Fruit fly (Drosophila melanogaster) whole organism, prepupa: ENCODE data around the gene anchor.

Experiments
- Blimp-1 ChIP-seq: fragments of 200-800 bp; sonication (Bioruptor generic); optimal IDR thresholded peaks from 3 replicates; lab custom pipeline; 2017; ENCODE audit warnings: missing biosample characterization, missing genetic modification characterization, mild to moderate bottlenecking, moderate library complexity, missing genetic modification reagents
- CG11294 ChIP-seq: fragments of 200-800 bp; sonication (Bioruptor generic); IDR thresholded peaks from 2 replicates; pipeline ENCODE4 v1.3.6; 2022; ENCODE audit warnings: missing biosample characterization, missing genetic modification characterization
- CG11762 ChIP-seq: fragments of 200-800 bp; sonication (Bioruptor generic); optimal IDR thresholded peaks from 3 replicates; lab custom pipeline; 2016; ENCODE audit warnings: missing biosample characterization, missing genetic modification characterization; ENCODE audit not compliant: insufficient read depth
- CG1621 ChIP-seq: fragments of 200-800 bp; sonication (Bioruptor generic); optimal IDR thresholded peaks from 3 replicates; lab custom pipeline; 2018; ENCODE audit warnings: missing biosample characterization, mild to moderate bottlenecking, missing genetic modification characterization
- CG16779 ChIP-seq: fragments of 200-800 bp; sonication (Bioruptor generic); optimal IDR thresholded peaks from 3 replicates; lab custom pipeline; 2017; ENCODE audit warnings: missing biosample characterization, mild to moderate bottlenecking, missing genetic modification characterization
- CG3032 ChIP-seq: fragments of 200-800 bp; optimal IDR thresholded peaks from 2 replicates; lab custom pipeline; 2019; ENCODE audit warnings: missing biosample characterization, mild to moderate bottlenecking, missing genetic modification characterization, moderate library complexity
- CG32006 ChIP-seq: fragments of 200-800 bp; sonication (Bioruptor generic); optimal IDR thresholded peaks from 3 replicates; lab custom pipeline; 2017; ENCODE audit warnings: missing biosample characterization, mild to moderate bottlenecking, missing genetic modification characterization
- CG34406 ChIP-seq: fragments of 200-800 bp; sonication (Bioruptor generic); optimal IDR thresholded peaks from 3 replicates; lab custom pipeline; 2016; ENCODE audit warnings: missing biosample characterization, missing genetic modification characterization
- CG3919 ChIP-seq: fragments of 200-800 bp; sonication (Bioruptor generic); optimal IDR thresholded peaks from 3 replicates; lab custom pipeline; 2016; ENCODE audit warnings: missing biosample characterization, missing genetic modification characterization
- CG4318 ChIP-seq: fragments of 200-800 bp; sonication (Bioruptor generic); optimal IDR thresholded peaks from 3 replicates; lab custom pipeline; 2017; ENCODE audit warnings: missing biosample characterization, mild to moderate bottlenecking, missing genetic modification characterization
- CG6163 ChIP-seq: fragments of 200-800 bp; sonication (Bioruptor generic); IDR thresholded peaks from 3 replicates; pipeline ENCODE4 v1.3.6; 2022; ENCODE audit warnings: missing biosample characterization, missing genetic modification characterization
- CG6276 ChIP-seq: fragments of 200-800 bp; sonication (Bioruptor generic); optimal IDR thresholded peaks from 2 replicates; lab custom pipeline; 2017; ENCODE audit warnings: missing biosample characterization, mild to moderate bottlenecking, missing genetic modification characterization
- CG6792 ChIP-seq: fragments of 200-800 bp; sonication (Bioruptor generic); optimal IDR thresholded peaks from 3 replicates; lab custom pipeline; 2016; ENCODE audit warnings: missing biosample characterization, missing genetic modification characterization
- CG6808 ChIP-seq: fragments of 200-800 bp; sonication (Bioruptor generic); optimal IDR thresholded peaks from 3 replicates; lab custom pipeline; 2017; ENCODE audit warnings: missing biosample characterization, missing genetic modification characterization, mild to moderate bottlenecking, moderate library complexity, missing genetic modification reagents
- CG6854 ChIP-seq: fragments of 200-800 bp; sonication (Bioruptor generic); optimal IDR thresholded peaks from 2 replicates; lab custom pipeline; 2017; ENCODE audit warnings: missing biosample characterization, mild to moderate bottlenecking, missing genetic modification characterization
- CG7368 ChIP-seq: fragments of 200-800 bp; sonication (Bioruptor generic); optimal IDR thresholded peaks from 3 replicates; lab custom pipeline; 2016; ENCODE audit warnings: missing biosample characterization, missing genetic modification characterization
- CG8119 ChIP-seq: fragments of 200-800 bp; sonication (Bioruptor generic); IDR thresholded peaks from 3 replicates; pipeline ENCODE4 v1.3.6; 2022; ENCODE audit warnings: missing biosample characterization, missing genetic modification characterization
- CG8632 ChIP-seq: fragments of 200-800 bp; sonication (Bioruptor generic); optimal IDR thresholded peaks from 3 replicates; lab custom pipeline; 2016; ENCODE audit warnings: missing biosample characterization, missing genetic modification characterization
- Ets96B ChIP-seq: fragments of 200-800 bp; optimal IDR thresholded peaks from 2 replicates; lab custom pipeline; 2019; ENCODE audit warnings: missing biosample characterization, mild to moderate bottlenecking, missing genetic modification characterization, moderate library complexity
- Gug ChIP-seq: fragments of 200-800 bp; sonication (Bioruptor generic); IDR thresholded peaks from 2 replicates; pipeline ENCODE4 v1.3.6; 2022; ENCODE audit warnings: missing biosample characterization, missing genetic modification characterization
- Hr39 ChIP-seq: fragments of 200-800 bp; sonication (Bioruptor generic); optimal IDR thresholded peaks from 2 replicates; lab custom pipeline; 2016; ENCODE audit warnings: missing biosample characterization, missing genetic modification characterization
- Hr4 ChIP-seq: fragments of 200-800 bp; sonication (Bioruptor generic); optimal IDR thresholded peaks from 3 replicates; lab custom pipeline; 2016; ENCODE audit warnings: missing biosample characterization, missing genetic modification characterization
- Lpt ChIP-seq: fragments of 200-800 bp; sonication (Bioruptor generic); optimal IDR thresholded peaks from 3 replicates; lab custom pipeline; 2016; ENCODE audit warnings: missing biosample characterization, missing genetic modification characterization
- OdsH ChIP-seq: fragments of 200-800 bp; sonication (Bioruptor generic); optimal IDR thresholded peaks from 3 replicates; lab custom pipeline; 2016; ENCODE audit warnings: missing biosample characterization, missing genetic modification characterization
- Smox ChIP-seq: fragments of 200-800 bp; sonication (Bioruptor generic); optimal IDR thresholded peaks from 3 replicates; lab custom pipeline; 2016; ENCODE audit warnings: missing biosample characterization, missing genetic modification characterization
- Sox102F ChIP-seq: fragments of 200-800 bp; sonication (Bioruptor generic); optimal IDR thresholded peaks from 2 replicates; lab custom pipeline; 2016; ENCODE audit warnings: missing biosample characterization, mild to moderate bottlenecking, missing genetic modification characterization
- Sox14 ChIP-seq: fragments of 200-800 bp; sonication (Bioruptor generic); optimal IDR thresholded peaks from 3 replicates; lab custom pipeline; 2016; ENCODE audit warnings: missing biosample characterization, missing genetic modification characterization
- acj6 ChIP-seq: fragments of 200-800 bp; sonication (Bioruptor generic); optimal IDR thresholded peaks from 3 replicates; lab custom pipeline; 2016; ENCODE audit warnings: missing biosample characterization, missing genetic modification characterization
- cyc ChIP-seq: fragments of 200-800 bp; sonication (Bioruptor generic); optimal IDR thresholded peaks from 3 replicates; lab custom pipeline; 2016; ENCODE audit warnings: missing biosample characterization, missing genetic modification characterization
- dac ChIP-seq: fragments of 200-800 bp; sonication (Bioruptor generic); optimal IDR thresholded peaks from 2 replicates; lab custom pipeline; 2017; ENCODE audit warnings: missing biosample characterization, mild to moderate bottlenecking, missing genetic modification characterization
- dsx ChIP-seq: fragments of 200-800 bp; optimal IDR thresholded peaks from 3 replicates; lab custom pipeline; 2019; ENCODE audit warnings: missing biosample characterization, mild to moderate bottlenecking, missing genetic modification characterization, moderate library complexity; ENCODE audit not compliant: poor library complexity, severe bottlenecking
- eg ChIP-seq: fragments of 200-800 bp; sonication (Bioruptor generic); IDR thresholded peaks from 3 replicates; pipeline ENCODE4 v1.3.6; 2022; ENCODE audit warnings: missing biosample characterization, missing genetic modification characterization
- fd59A ChIP-seq: fragments of 200-800 bp; sonication (Bioruptor generic); optimal IDR thresholded peaks from 2 replicates; lab custom pipeline; 2017; ENCODE audit warnings: missing biosample characterization, mild to moderate bottlenecking, missing genetic modification characterization, missing genetic modification reagents
- fd85E ChIP-seq: fragments of 200-800 bp; sonication (Bioruptor generic); optimal IDR thresholded peaks from 3 replicates; lab custom pipeline; 2016; ENCODE audit warnings: missing biosample characterization, missing genetic modification characterization
- fkh ChIP-seq: fragments of 200-800 bp; sonication (Bioruptor generic); optimal IDR thresholded peaks from 3 replicates; lab custom pipeline; 2017; ENCODE audit warnings: missing biosample characterization, mild to moderate bottlenecking, missing genetic modification characterization, moderate library complexity
- lz ChIP-seq: fragments of 200-800 bp; sonication (Bioruptor generic); optimal IDR thresholded peaks from 3 replicates; lab custom pipeline; 2016; ENCODE audit warnings: missing biosample characterization, missing genetic modification characterization
- spab ChIP-seq: fragments of 200-800 bp; sonication (Bioruptor generic); optimal IDR thresholded peaks from 2 replicates; lab custom pipeline; 2017; ENCODE audit warnings: missing biosample characterization, mild to moderate bottlenecking, missing genetic modification characterization, missing genetic modification reagents
- ss ChIP-seq, 2 experiments: fragments of 200-800 bp; sonication (Bioruptor generic); optimal IDR thresholded peaks; 2 replicates in 1 of 2; 3 replicates in 1 of 2; lab custom pipeline; 2017 to 2018; ENCODE audit warnings: mild to moderate bottlenecking in 2 of 2, missing biosample characterization in 2 of 2, missing genetic modification characterization in 2 of 2, moderate library complexity in 1 of 2
- topi ChIP-seq: fragments of 200-800 bp; sonication (Bioruptor generic); optimal IDR thresholded peaks from 3 replicates; lab custom pipeline; 2016; ENCODE audit warnings: missing biosample characterization, missing genetic modification characterization
- vri ChIP-seq: fragments of 200-800 bp; sonication (Bioruptor generic); optimal IDR thresholded peaks from 3 replicates; lab custom pipeline; 2016; ENCODE audit warnings: missing biosample characterization, mild to moderate bottlenecking, missing genetic modification characterization

Gene anchor

dm6 chr3L:17619209-17619705 lies 2.4 kb upstream of the anchor start, which contains the start of gene Eip74EF (continued):
- peak; percentile 37 for TF ChIP-seq Blimp-1 (GFP tag; lab: Kevin White, UChicago)
- TF ChIP-seq spab (GFP tag; lab: Kevin White, UChicago): peak; percentile 45
- peak; percentile 55 for TF ChIP-seq CG32006
- TF ChIP-seq CG4318: no peak
- TF ChIP-seq CG6276 (GFP tag; lab: Kevin White, UChicago): peak; percentile 27
- peak; percentile 40 for TF ChIP-seq CG34406 (GFP tag; lab: Kevin White, UChicago)
- peak; percentile 81 for TF ChIP-seq eg
- TF ChIP-seq Hr39 (GFP tag; lab: Kevin White, UChicago): peak; percentile 72
- TF ChIP-seq CG8632 (GFP tag; lab: Kevin White, UChicago): peak; percentile 38
- TF ChIP-seq Smox (GFP tag; lab: Kevin White, UChicago): peak; percentile 71
- TF ChIP-seq topi: peak; percentile 74
- TF ChIP-seq CG11762 (GFP tag; lab: Kevin White, UChicago): peak; percentile 51
- TF ChIP-seq CG11294 (GFP tag; lab: Robert Waterston, UW): 0 out of 2 replicates have a peak, but pooled peaks have one; percentile 31
- peak; percentile 53 for TF ChIP-seq dsx (GFP tag; lab: Kevin White, UChicago)
- TF ChIP-seq cyc (GFP tag; lab: Kevin White, UChicago): peak; percentile 75
- peak; percentile 64 for TF ChIP-seq Ets96B (tag; lab: Kevin White, UChicago)
- TF ChIP-seq CG3032: peak; percentile 56
- peak; percentile 72; the same call in 2 of the 3 replicates for TF ChIP-seq CG8119

dm6 chr3L:17622081-17622850 lies 642 bp downstream of the anchor start:
- TF ChIP-seq CG8119 (0 out of 3 replicates have a peak, but pooled peaks have one; percentile 16), fkh (GFP tag; lab: Kevin White, UChicago) (peak; percentile 65), Smox (GFP tag; lab: Kevin White, UChicago) (no peak), CG32006 (no peak), fd59A (GFP tag; lab: Kevin White, UChicago) (no peak)

dm6 chr3L:17622935-17623334 lies 1.3 kb downstream of the anchor start:
- TF ChIP-seq CG6163: no peak
- no peak for TF ChIP-seq OdsH (GFP tag; lab: Kevin White, UChicago)
- TF ChIP-seq acj6 (GFP tag; lab: Kevin White, UChicago): no peak
- TF ChIP-seq CG16779 (tag; lab: Kevin White, UChicago): no peak
- no peak for TF ChIP-seq topi
- TF ChIP-seq CG34406 (GFP tag; lab: Kevin White, UChicago): no peak
- no peak for TF ChIP-seq CG7368 (GFP tag; lab: Kevin White, UChicago)
- no peak for TF ChIP-seq Hr39 (GFP tag; lab: Kevin White, UChicago)

- TF ChIP-seq acj6 (GFP tag; lab: Kevin White, UChicago) (no peak), CG32006 (peak; percentile 18), fkh (GFP tag; lab: Kevin White, UChicago) (no peak), CG3919 (GFP tag; lab: Kevin White, UChicago) (no peak), vri (GFP tag; lab: Kevin White, UChicago) (peak; percentile 48), spab (GFP tag; lab: Kevin White, UChicago) (no peak), CG11294 (GFP tag; lab: Robert Waterston, UW) (no peak), fd85E (GFP tag; lab: Kevin White, UChicago) (no peak), CG8119 (no peak), Lpt (no peak), dac (GFP tag; lab: Kevin White, UChicago) (no peak), CG1621 (tag; lab: Kevin White, UChicago) (no peak), Sox14 (GFP tag; lab: Kevin White, UChicago) (peak; percentile 5), CG6276 (GFP tag; lab: Kevin White, UChicago) (no peak), OdsH (GFP tag; lab: Kevin White, UChicago) (no peak), CG6808 (GFP tag; lab: Kevin White, UChicago) (no peak), Gug (GFP tag; lab: Robert Waterston, UW) (no peak), CG6792 (GFP tag; lab: Kevin White, UChicago) (no peak), eg (no peak), Hr4 (peak; percentile 20), CG7368 (GFP tag; lab: Kevin White, UChicago) (no peak), Ets96B (tag; lab: Kevin White, UChicago) (no peak), CG11762 (GFP tag; lab: Kevin White, UChicago) (no peak), CG6854 (GFP tag; lab: Kevin White, UChicago) (no peak), fd59A (GFP tag; lab: Kevin White, UChicago) (no peak), Sox102F (peak; percentile 19), ss (GFP tag; optimal IDR thresholded peaks at IDR 0.05; lab: Kevin White, UChicago) (no peak), lz (GFP tag; lab: Kevin White, UChicago) (peak; percentile 11)
These were observed 2.7 kb downstream of the anchor start for dm6 chr3L:17624208-17624826.
